Worm (Caenorhabditis elegans) whole organism, midembryonic: ENCODE data around the gene ZK792.5.

Experiments
- T22C8.4 ChIP-seq: fragments of 200-800 bp; sonication (Bioruptor generic); IDR thresholded peaks from 2 replicates; pipeline ENCODE4 v1.3.6; 2022; ENCODE audit warnings: missing genetic modification characterization, missing compliant biosample characterization
- cog-1 ChIP-seq: sonication (generic microtip); optimal IDR thresholded peaks from 2 replicates; lab custom pipeline; 2016; ENCODE audit warnings: missing genetic modification characterization, missing compliant biosample characterization
- flt-1 ChIP-seq: fragments of 200-800 bp; sonication (Bioruptor generic); IDR thresholded peaks from 2 replicates; pipeline ENCODE4 v1.3.6; 2022; ENCODE audit warnings: missing genetic modification characterization, missing compliant biosample characterization
- klf-2 ChIP-seq: fragments of 200-800 bp; sonication (Bioruptor generic); conservative IDR thresholded peaks from 2 replicates; pipeline ENCODE4 v1.3.6; 2022; ENCODE audit warnings: missing genetic modification reagents, missing genetic modification characterization, missing compliant biosample characterization
- med-1 ChIP-seq: sonication (generic microtip); optimal IDR thresholded peaks from 2 replicates; lab custom pipeline; 2017; ENCODE audit warnings: missing genetic modification characterization, mild to moderate bottlenecking, missing compliant biosample characterization, antibody characterized with exemption, missing genetic modification reagents; ENCODE audit not compliant: insufficient read depth
- ref-1 ChIP-seq: fragments of 200-800 bp; sonication (Bioruptor generic); conservative IDR thresholded peaks from 2 replicates; pipeline ENCODE4 v1.3.6; 2022; ENCODE audit warnings: missing genetic modification reagents, missing genetic modification characterization, missing compliant biosample characterization
- tab-1 ChIP-seq: fragments of 200-800 bp; sonication (Bioruptor generic); IDR thresholded peaks from 2 replicates; pipeline ENCODE4 v1.3.6; 2022; ENCODE audit warnings: missing genetic modification characterization, missing compliant biosample characterization
- ztf-23 ChIP-seq: fragments of 200-800 bp; sonication (Bioruptor generic); IDR thresholded peaks from 2 replicates; pipeline ENCODE4 v1.3.6; 2022; ENCODE audit warnings: missing genetic modification reagents, missing genetic modification characterization, missing compliant biosample characterization
- ztf-29 ChIP-seq: fragments of 200-800 bp; sonication (Bioruptor generic); IDR thresholded peaks from 2 replicates; pipeline ENCODE4 v1.3.6; 2022; ENCODE audit warnings: missing genetic modification reagents, missing genetic modification characterization, missing compliant biosample characterization

Gene ZK792.5

ce11 chrIV:11688018-11688417 lies at the start of gene ZK792.5:
ZK792.5 (minus strand) TSS chrIV:11688118.
- no peak for TF ChIP-seq flt-1
- TF ChIP-seq med-1 (GFP tag; lab: Kevin White, UChicago), result no peak
- no peak for TF ChIP-seq ztf-29
- TF ChIP-seq tab-1 (GFP tag; lab: Robert Waterston, UW), result no peak
- no peak for TF ChIP-seq cog-1 (tag; lab: Kevin White, UChicago)
- TF ChIP-seq T22C8.4 (GFP tag; lab: Robert Waterston, UW), result no peak
- TF ChIP-seq klf-2, result no peak
- TF ChIP-seq ref-1 (GFP tag; lab: Robert Waterston, UW), result no peak
- no peak for TF ChIP-seq ztf-23 (GFP tag; lab: Robert Waterston, UW)

ce11 chrIV:11737269-11737668 lies 49.4 kb upstream of the ZK792.5 start, which contains the start of gene K01A6.8:
K01A6.8 (minus strand) TSS chrIV:11737369.
- TF ChIP-seq tab-1 (GFP tag; lab: Robert Waterston, UW) (no peak), flt-1 (no peak), ref-1 (GFP tag; lab: Robert Waterston, UW) (no peak), ztf-23 (GFP tag; lab: Robert Waterston, UW) (no peak), med-1 (GFP tag; lab: Kevin White, UChicago) (no peak), cog-1 (tag; lab: Kevin White, UChicago) (no peak), T22C8.4 (GFP tag; lab: Robert Waterston, UW) (no peak), klf-2 (no peak), ztf-29 (no peak)

ce11 chrIV:11735025-11735424 lies 47.1 kb upstream of the ZK792.5 start, which contains the start of gene K01A6.6:
K01A6.6 (plus strand) TSS chrIV:11735325.
- no peak for TF ChIP-seq ztf-23 (GFP tag; lab: Robert Waterston, UW)
- TF ChIP-seq klf-2, result no peak
- TF ChIP-seq med-1 (GFP tag; lab: Kevin White, UChicago), result no peak
- no peak for TF ChIP-seq T22C8.4 (GFP tag; lab: Robert Waterston, UW)
- TF ChIP-seq ref-1 (GFP tag; lab: Robert Waterston, UW), result no peak
- TF ChIP-seq flt-1, result no peak
- no peak for TF ChIP-seq cog-1 (tag; lab: Kevin White, UChicago)
- TF ChIP-seq ztf-29, result no peak
- no peak for TF ChIP-seq tab-1 (GFP tag; lab: Robert Waterston, UW)

DNA sequence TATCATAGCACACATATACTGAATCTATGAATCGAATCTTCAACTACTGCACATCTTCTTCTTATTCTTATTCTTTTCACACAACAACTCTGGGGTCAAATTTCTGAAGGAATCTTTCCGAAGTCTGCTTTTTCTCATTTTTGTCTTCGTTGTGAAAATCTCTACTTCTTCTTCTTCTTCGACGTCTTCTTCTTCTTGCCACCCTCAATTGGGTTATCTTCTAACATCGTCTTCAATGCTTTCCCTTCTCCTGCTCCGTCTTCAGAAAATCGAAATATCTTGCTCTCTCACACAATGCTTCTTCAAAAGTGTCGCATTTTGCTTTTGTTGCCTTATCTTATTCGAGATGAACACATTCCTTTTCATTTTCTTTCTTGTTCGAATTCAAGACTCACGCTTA lies 35.3 kb upstream of the ZK792.5 start:
- TF ChIP-seq ztf-23 (GFP tag; lab: Robert Waterston, UW) (no peak), med-1 (GFP tag; lab: Kevin White, UChicago) (no peak), flt-1 (no peak), ref-1 (GFP tag; lab: Robert Waterston, UW) (no peak), T22C8.4 (GFP tag; lab: Robert Waterston, UW) (no peak)

DNA sequence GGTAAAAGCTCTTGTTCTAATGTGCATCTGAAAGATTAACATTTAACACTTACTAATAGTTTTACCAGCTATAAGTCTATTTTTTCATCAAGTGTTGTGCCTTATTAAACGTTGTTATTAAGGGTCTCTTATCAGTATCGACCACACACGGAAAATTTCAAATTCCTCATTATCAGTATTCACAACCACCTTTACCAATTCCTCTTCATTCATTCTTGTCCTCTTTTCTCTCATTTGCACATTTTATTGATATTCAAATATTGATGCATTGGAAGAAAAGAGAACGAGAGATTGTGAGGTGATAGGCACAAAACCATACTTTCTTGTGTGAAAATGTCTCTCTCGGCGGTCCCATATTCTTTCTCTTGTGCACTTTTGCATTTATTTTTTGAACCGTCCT lies 34.0 kb upstream of the ZK792.5 start:
- TF ChIP-seq tab-1 (GFP tag; lab: Robert Waterston, UW) (no peak), flt-1 (no peak), klf-2 (no peak)

- TF ChIP-seq T22C8.4 (GFP tag; lab: Robert Waterston, UW), result no peak
- no peak for TF ChIP-seq med-1 (GFP tag; lab: Kevin White, UChicago)
- no peak for TF ChIP-seq ztf-29
- no peak for TF ChIP-seq ztf-23 (GFP tag; lab: Robert Waterston, UW)
- no peak for TF ChIP-seq ref-1 (GFP tag; lab: Robert Waterston, UW)
- no peak for TF ChIP-seq klf-2
- TF ChIP-seq flt-1, result no peak
- TF ChIP-seq cog-1 (tag; lab: Kevin White, UChicago), result no peak
- no peak for TF ChIP-seq tab-1 (GFP tag; lab: Robert Waterston, UW)
Measured at ce11 chrIV:11718653-11719052, 30.7 kb upstream of the ZK792.5 start.

ce11 chrIV:11717094-11717876 lies 29.4 kb upstream of the ZK792.5 start:
- TF ChIP-seq cog-1 (tag; lab: Kevin White, UChicago), result no peak
- no peak for TF ChIP-seq ztf-23 (GFP tag; lab: Robert Waterston, UW)
- no peak for TF ChIP-seq ztf-29
- TF ChIP-seq T22C8.4 (GFP tag; lab: Robert Waterston, UW), result no peak
- TF ChIP-seq tab-1 (GFP tag; lab: Robert Waterston, UW), result no peak
- no peak for TF ChIP-seq ref-1 (GFP tag; lab: Robert Waterston, UW)
- no peak for TF ChIP-seq flt-1
- TF ChIP-seq klf-2, result no peak
- no peak for TF ChIP-seq med-1 (GFP tag; lab: Kevin White, UChicago)

- TF ChIP-seq T22C8.4 (GFP tag; lab: Robert Waterston, UW) (no peak), klf-2 (no peak), med-1 (GFP tag; lab: Kevin White, UChicago) (no peak), tab-1 (GFP tag; lab: Robert Waterston, UW) (no peak), cog-1 (tag; lab: Kevin White, UChicago) (no peak), ztf-23 (GFP tag; lab: Robert Waterston, UW) (no peak), ztf-29 (no peak), ref-1 (GFP tag; lab: Robert Waterston, UW) (no peak), flt-1 (no peak)
Measured at ce11 chrIV:11716414-11716813, 28.5 kb upstream of the ZK792.5 start.

- TF ChIP-seq ref-1 (GFP tag; lab: Robert Waterston, UW), result no peak
- no peak for TF ChIP-seq T22C8.4 (GFP tag; lab: Robert Waterston, UW)
- no peak for TF ChIP-seq flt-1
Measured at ce11 chrIV:11714739-11715138, 26.8 kb upstream of the ZK792.5 start, which contains the start of gene magi-1. magi-1 (plus strand) TSS chrIV:11715039.

ce11 chrIV:11713289-11713688 lies 25.4 kb upstream of the ZK792.5 start:
- TF ChIP-seq ztf-29 (no peak), cog-1 (tag; lab: Kevin White, UChicago) (no peak), T22C8.4 (GFP tag; lab: Robert Waterston, UW) (no peak), med-1 (GFP tag; lab: Kevin White, UChicago) (no peak), tab-1 (GFP tag; lab: Robert Waterston, UW) (no peak), flt-1 (no peak), klf-2 (no peak), ztf-23 (GFP tag; lab: Robert Waterston, UW) (no peak)
